Worm (Caenorhabditis elegans): Measurements from ENCODE around the gene yap-1.

yap-1 gene

DNA sequence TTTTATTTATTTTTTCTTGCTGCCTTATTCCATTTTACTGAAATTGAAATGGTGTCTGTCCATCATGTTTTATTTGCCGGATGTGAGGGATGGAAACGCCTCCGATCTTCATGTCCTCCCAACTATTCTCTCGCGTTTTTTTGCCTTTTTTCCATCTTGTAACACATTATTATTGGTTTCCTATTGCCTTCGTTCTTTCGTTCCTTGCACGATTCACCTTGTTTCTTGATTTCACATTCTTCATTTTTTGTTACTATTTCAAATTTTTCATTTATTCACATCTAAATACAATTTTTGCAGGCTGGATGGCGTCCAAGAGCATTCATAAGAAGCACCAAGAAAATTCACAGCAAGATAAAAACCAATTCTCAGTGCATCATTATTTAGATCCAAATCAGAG is at the start of gene yap-1:
TSS of gene yap-1 (plus strand) at position 301 of the 400 bp plus-strand sequence.
- TF ChIP-seq madf-9 (GFP tag; conservative IDR thresholded peaks at IDR 0.05): no peak
- peak in 1 of 2 experiments; percentile 43 for TF ChIP-seq unc-62 (GFP tag; optimal IDR thresholded peaks at IDR 0.05 in 1 of 2)
- TF ChIP-seq unc-62 (tag; optimal IDR thresholded peaks at IDR 0.05): no peak

DNA sequence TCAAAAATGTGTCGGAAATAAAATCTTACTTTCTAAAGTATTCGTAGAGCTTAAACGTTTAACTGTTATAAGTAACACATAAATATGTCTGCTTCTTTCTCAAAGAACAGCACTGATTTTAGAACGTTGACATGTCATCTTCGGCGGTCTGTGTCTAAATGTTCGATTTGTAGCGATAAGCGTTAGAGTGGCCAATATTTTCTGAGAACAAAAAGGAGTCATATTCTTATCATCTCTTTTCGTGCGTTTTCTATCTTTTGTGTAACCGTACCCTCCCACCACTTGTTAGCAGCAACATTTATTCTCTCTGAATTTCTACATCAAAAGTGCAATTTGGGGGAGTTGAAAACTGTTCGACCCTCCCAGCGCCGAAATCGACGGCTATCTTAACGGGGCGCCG is 46.6 kb upstream of the yap-1 start:
- TF ChIP-seq vab-7 (GFP tag; IDR thresholded peaks at IDR 0.05): no peak
- TF ChIP-seq hlh-11 (tag; optimal IDR thresholded peaks at IDR 0.05): peak; percentile 44
- peak; percentile 25 for TF ChIP-seq dve-1 (tag; optimal IDR thresholded peaks at IDR 0.05; ENCODE audit: insufficient read depth)
- peak; percentile 52 for TF ChIP-seq nhr-28 (tag; optimal IDR thresholded peaks at IDR 0.05)
- TF ChIP-seq tag-97 (GFP tag; IDR thresholded peaks at IDR 0.05): 0 out of 2 replicates have a peak, but pooled peaks have one; percentile 60
- TF ChIP-seq dmd-6 (GFP tag; IDR thresholded peaks at IDR 0.05): peak; percentile 23; the same call in 1 of the 2 replicates

DNA sequence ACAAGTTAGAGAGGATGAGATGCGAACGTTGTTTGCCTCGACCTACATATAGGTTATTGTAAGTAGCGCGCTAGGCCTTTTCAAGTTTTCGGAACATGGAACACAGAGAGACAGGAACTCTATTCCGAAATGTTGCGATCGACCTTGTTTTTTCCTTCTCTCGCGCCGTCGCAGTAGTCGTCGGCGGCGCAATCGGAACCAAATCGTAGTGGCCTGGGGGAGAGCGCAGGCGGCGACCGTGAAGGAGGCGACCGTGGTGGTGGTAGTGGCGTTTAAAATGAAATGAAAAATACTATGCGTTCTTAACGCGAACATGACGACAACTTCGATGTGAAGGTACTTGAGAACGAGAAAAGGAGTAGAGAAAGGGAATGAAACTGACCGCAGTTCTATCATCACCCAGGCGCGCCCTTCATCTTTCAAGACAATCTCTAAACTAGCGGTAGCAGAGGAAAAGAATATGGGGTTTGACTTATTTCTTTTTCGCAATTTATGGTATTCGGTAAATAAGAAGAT is 44.1 kb upstream of the yap-1 start:
- TF ChIP-seq ceh-32 (tag; optimal IDR thresholded peaks at IDR 0.05; ENCODE audit: poor library complexity) (no peak), madf-9 (GFP tag; conservative IDR thresholded peaks at IDR 0.05) (no peak), pha-4 (GFP tag; IDR thresholded peaks at IDR 0.05) (no peak), pha-4 (tag; optimal IDR thresholded peaks at IDR 0.05) (no peak), nhr-76 (tag; optimal IDR thresholded peaks at IDR 0.05) (no peak), unc-39 (tag; optimal IDR thresholded peaks at IDR 0.05) (no peak), saeg-2 (GFP tag; IDR thresholded peaks at IDR 0.05) (no peak), ctbp-1 (GFP tag; IDR thresholded peaks at IDR 0.05) (no peak; the same call in 1 of the 2 replicates), ZK337.2 (GFP tag; IDR thresholded peaks at IDR 0.05) (no peak), lin-15B (tag; optimal IDR thresholded peaks at IDR 0.05) (no peak), Y105C5A.15 (GFP tag; IDR thresholded peaks at IDR 0.05) (no peak), nhr-237 (tag; optimal IDR thresholded peaks at IDR 0.05) (no peak), madf-5 (GFP tag; IDR thresholded peaks at IDR 0.05) (no peak), dmd-9 (GFP tag; IDR thresholded peaks at IDR 0.05) (no peak), ceh-20 (GFP tag; IDR thresholded peaks at IDR 0.05) (no peak), nhr-111 (GFP tag; optimal IDR thresholded peaks at IDR 0.05) (no peak), attf-4 (tag; optimal IDR thresholded peaks at IDR 0.05) (no peak), R02D3.7 (tag; optimal IDR thresholded peaks at IDR 0.05) (no peak), dmd-6 (GFP tag; IDR thresholded peaks at IDR 0.05) (no peak), mdl-1 (tag; optimal IDR thresholded peaks at IDR 0.05) (no peak), mep-1 (tag; optimal IDR thresholded peaks at IDR 0.05) (peak; percentile 12), hlh-11 (tag; optimal IDR thresholded peaks at IDR 0.05) (peak; percentile 44), cey-2 (tag; optimal IDR thresholded peaks at IDR 0.05; ENCODE audit: borderline replicate concordance, insufficient read depth) (no peak), ceh-28 (tag; optimal IDR thresholded peaks at IDR 0.05) (no peak), D1046.2 (GFP tag; IDR thresholded peaks at IDR 0.05) (no peak), unc-62 (GFP tag; optimal IDR thresholded peaks at IDR 0.05 in 1 of 2) (peak in 1 of 2 experiments; percentile 85), unc-62 (tag; optimal IDR thresholded peaks at IDR 0.05) (no peak), ztf-11 (tag; optimal IDR thresholded peaks at IDR 0.05) (no peak), zfp-2 (tag; optimal IDR thresholded peaks at IDR 0.05) (no peak), daf-8 (GFP tag; IDR thresholded peaks at IDR 0.05) (no peak), nhr-25 (tag; optimal IDR thresholded peaks at IDR 0.05; ENCODE audit: borderline replicate concordance, insufficient read depth) (peak; percentile 18), snpc-1.2 (GFP tag; IDR thresholded peaks at IDR 0.05) (no peak), nhr-28 (tag; optimal IDR thresholded peaks at IDR 0.05) (peak; percentile 10)

DNA sequence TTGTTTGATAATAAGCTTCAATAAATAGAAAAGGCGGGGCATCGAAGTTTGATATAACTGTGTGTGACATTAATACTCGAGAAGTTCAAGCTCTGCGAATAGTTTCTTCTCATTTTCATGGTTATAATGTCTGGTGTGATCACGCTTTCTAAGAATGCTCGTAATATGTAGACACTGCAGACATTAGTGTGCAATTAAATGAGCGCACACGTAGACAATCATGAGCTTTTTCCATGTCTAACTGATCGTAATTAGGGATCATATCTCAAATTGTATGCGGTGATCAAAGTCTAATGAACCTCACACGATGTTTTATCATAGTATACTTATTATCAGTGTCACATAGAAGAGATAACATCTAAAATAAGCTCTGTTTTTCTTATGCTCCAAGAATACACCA is 41.6 kb upstream of the yap-1 start:
- no peak for TF ChIP-seq jun-1 (tag; optimal IDR thresholded peaks at IDR 0.05)
- TF ChIP-seq T20F7.1 (GFP tag; optimal IDR thresholded peaks at IDR 0.05): no peak
- TF ChIP-seq pqm-1 (tag; optimal IDR thresholded peaks at IDR 0.05): peak; percentile 24
